Worm (Caenorhabditis elegans) whole organism, L2 larva: ENCODE measurements around the gene lpin-1.

ENCODE experiments used
- R02D3.7 ChIP-seq: fragments of 150-350 bp; optimal IDR thresholded peaks from 2 replicates; lab custom pipeline; 2014; ENCODE audit warnings: missing biosample characterization, missing genetic modification characterization
- ceh-82 ChIP-seq: fragments of 150-350 bp; optimal IDR thresholded peaks from 2 replicates; lab custom pipeline; 2014; ENCODE audit warnings: missing biosample characterization, missing genetic modification characterization
- fos-1 ChIP-seq: fragments of 150-350 bp; optimal IDR thresholded peaks from 2 replicates; lab custom pipeline; 2014; ENCODE audit warnings: missing biosample characterization, missing genetic modification characterization
- nhr-11 ChIP-seq: fragments of 150-350 bp; optimal IDR thresholded peaks from 2 replicates; lab custom pipeline; 2014; ENCODE audit warnings: missing biosample characterization, missing genetic modification characterization
- nhr-23 ChIP-seq: fragments of 150-350 bp; optimal IDR thresholded peaks from 2 replicates; lab custom pipeline; 2014; ENCODE audit warnings: missing biosample characterization, missing genetic modification reagents, missing genetic modification characterization
- nhr-237 ChIP-seq: fragments of 150-350 bp; optimal IDR thresholded peaks from 2 replicates; lab custom pipeline; 2014; ENCODE audit warnings: missing biosample characterization, missing genetic modification characterization
- nhr-6 ChIP-seq: fragments of 150-350 bp; optimal IDR thresholded peaks from 2 replicates; lab custom pipeline; 2014; ENCODE audit warnings: missing biosample characterization, missing genetic modification characterization
- nhr-77 ChIP-seq: fragments of 150-350 bp; optimal IDR thresholded peaks from 2 replicates; lab custom pipeline; 2014; ENCODE audit warnings: missing biosample characterization, missing genetic modification characterization
- unc-55 ChIP-seq: fragments of 150-350 bp; sonication (generic microtip); optimal IDR thresholded peaks from 3 replicates; lab custom pipeline; 2014; ENCODE audit warnings: missing biosample characterization, missing genetic modification reagents, missing genetic modification characterization
- unc-62 ChIP-seq: fragments of 150-350 bp; optimal IDR thresholded peaks from 2 replicates; lab custom pipeline; 2014; ENCODE audit warnings: missing biosample characterization, missing genetic modification reagents, missing genetic modification characterization
- ztf-4 ChIP-seq: fragments of 150-350 bp; optimal IDR thresholded peaks from 2 replicates; lab custom pipeline; 2014; ENCODE audit warnings: missing biosample characterization, missing genetic modification characterization

- no peak for TF ChIP-seq unc-62
- no peak for TF ChIP-seq nhr-6 (tag; lab: Kevin White, UChicago)
- TF ChIP-seq ceh-82 (tag; lab: Kevin White, UChicago): no peak
- TF ChIP-seq fos-1: no peak
- TF ChIP-seq R02D3.7 (tag; lab: Kevin White, UChicago): no peak
- TF ChIP-seq nhr-11 (tag; lab: Kevin White, UChicago): no peak
- no peak for TF ChIP-seq unc-55 (GFP tag; lab: Kevin White, UChicago)
- no peak for TF ChIP-seq nhr-237 (tag; lab: Kevin White, UChicago)
- TF ChIP-seq ztf-4 (tag; lab: Kevin White, UChicago): no peak
- TF ChIP-seq nhr-77 (tag; lab: Kevin White, UChicago): no peak
- TF ChIP-seq nhr-23: no peak
Observed at ce11 chrV:13686513-13686912, 32.6 kb upstream of the lpin-1 start.
